Worm (Caenorhabditis elegans) whole organism, L4 larva: ENCODE measurements around the gene Y17G7B.21.

Experiments used
- Y105C5A.15 ChIP-seq: fragments of 200-800 bp; sonication (Bioruptor generic); IDR thresholded peaks from 2 replicates; pipeline ENCODE4 v1.3.6; 2022; ENCODE audit warnings: missing genetic modification characterization, missing compliant biosample characterization
- Y48G9A.11 ChIP-seq: fragments of 200-800 bp; sonication (Bioruptor generic); IDR thresholded peaks from 2 replicates; pipeline ENCODE4 v1.3.6; 2022; ENCODE audit warnings: missing genetic modification reagents, missing genetic modification characterization, missing compliant biosample characterization
- ZK337.2 ChIP-seq: fragments of 200-800 bp; sonication (Bioruptor generic); IDR thresholded peaks from 2 replicates; pipeline ENCODE4 v1.3.6; 2022; ENCODE audit warnings: missing genetic modification reagents, missing genetic modification characterization, missing compliant biosample characterization
- ZK546.5 ChIP-seq, 2 experiments: sonication (generic microtip); optimal IDR thresholded peaks; 2 replicates each; lab custom pipeline; 2017; ENCODE audit warnings: missing biosample characterization in 2 of 2, missing genetic modification characterization in 2 of 2
- aly-2 ChIP-seq: sonication (generic microtip); optimal IDR thresholded peaks from 2 replicates; lab custom pipeline; 2018; ENCODE audit warnings: missing biosample characterization, missing genetic modification characterization
- ceh-28 ChIP-seq: fragments of 150-350 bp; optimal IDR thresholded peaks from 2 replicates; lab custom pipeline; 2014; ENCODE audit warnings: missing biosample characterization, missing genetic modification reagents, missing genetic modification characterization
- ceh-32 ChIP-seq: sonication (generic microtip); optimal IDR thresholded peaks from 2 replicates; lab custom pipeline; 2016; ENCODE audit warnings: mild to moderate bottlenecking, missing genetic modification characterization, missing compliant biosample characterization; ENCODE audit not compliant: poor library complexity
- ceh-62 ChIP-seq: sonication (generic microtip); optimal IDR thresholded peaks from 2 replicates; lab custom pipeline; 2017; ENCODE audit warnings: missing biosample characterization, missing genetic modification characterization
- ces-1 ChIP-seq: fragments of 150-350 bp; sonication (generic microtip); optimal IDR thresholded peaks from 4 replicates; lab custom pipeline; 2014; ENCODE audit warnings: missing biosample characterization, missing genetic modification reagents, missing genetic modification characterization
- daf-12 ChIP-seq: fragments of 150-350 bp; optimal IDR thresholded peaks from 2 replicates; lab custom pipeline; 2014; ENCODE audit warnings: missing biosample characterization, missing genetic modification reagents, missing genetic modification characterization
- daf-8 ChIP-seq: fragments of 200-800 bp; sonication (Bioruptor generic); IDR thresholded peaks from 2 replicates; pipeline ENCODE4 v1.3.6; 2022; ENCODE audit warnings: missing genetic modification characterization, missing compliant biosample characterization
- dmd-6 ChIP-seq: fragments of 200-800 bp; sonication (Bioruptor generic); IDR thresholded peaks from 2 replicates; pipeline ENCODE4 v1.3.6; 2022; ENCODE audit warnings: missing genetic modification reagents, missing genetic modification characterization, missing compliant biosample characterization
- dmd-9 ChIP-seq: fragments of 200-800 bp; sonication (Bioruptor generic); IDR thresholded peaks from 2 replicates; pipeline ENCODE4 v1.3.6; 2022; ENCODE audit warnings: missing genetic modification reagents, missing genetic modification characterization, missing compliant biosample characterization
- dve-1 ChIP-seq: sonication (generic microtip); optimal IDR thresholded peaks from 2 replicates; lab custom pipeline; 2017; ENCODE audit warnings: antibody characterized with exemption, mild to moderate bottlenecking, missing genetic modification characterization, missing compliant biosample characterization; ENCODE audit not compliant: insufficient read depth
- fos-1 ChIP-seq: fragments of 150-350 bp; optimal IDR thresholded peaks from 2 replicates; lab custom pipeline; 2014; ENCODE audit warnings: missing biosample characterization, missing genetic modification characterization
- gei-8 ChIP-seq: fragments of 200-800 bp; sonication (Bioruptor generic); optimal IDR thresholded peaks from 2 replicates; lab custom pipeline; 2018; ENCODE audit warnings: mild to moderate bottlenecking, missing genetic modification characterization, missing compliant biosample characterization
- hlh-11 ChIP-seq: fragments of 200-800 bp; sonication (Bioruptor generic); optimal IDR thresholded peaks from 2 replicates; lab custom pipeline; 2018; ENCODE audit warnings: mild to moderate bottlenecking, missing genetic modification characterization, missing compliant biosample characterization
- hlh-30 ChIP-seq: sonication (generic microtip); optimal IDR thresholded peaks from 2 replicates; lab custom pipeline; 2017; ENCODE audit warnings: antibody characterized with exemption, mild to moderate bottlenecking, missing genetic modification characterization, missing compliant biosample characterization; ENCODE audit not compliant: insufficient read depth
- lin-1 ChIP-seq: fragments of 200-800 bp; sonication (Bioruptor generic); IDR thresholded peaks from 2 replicates; pipeline ENCODE4 v1.3.6; 2022; ENCODE audit warnings: missing genetic modification reagents, missing genetic modification characterization, missing compliant biosample characterization
- lin-29 ChIP-seq: fragments of 200-800 bp; sonication (Bioruptor generic); IDR thresholded peaks from 2 replicates; pipeline ENCODE4 v1.3.6; 2022; ENCODE audit warnings: missing genetic modification reagents, missing genetic modification characterization, missing compliant biosample characterization
- lsy-2 ChIP-seq, 2 experiments: fragments of 150-350 bp in 1 of 2; sonication (generic microtip) in 1 of 2; optimal IDR thresholded peaks; 2 replicates each; lab custom pipeline; 2014 to 2017; ENCODE audit warnings: missing biosample characterization in 2 of 2, missing genetic modification characterization in 2 of 2
- mdl-1 ChIP-seq, 2 experiments: fragments of 150-350 bp in 1 of 2; sonication (generic microtip) in 1 of 2; optimal IDR thresholded peaks; 2 replicates each; lab custom pipeline; 2014 to 2017; ENCODE audit warnings: missing biosample characterization in 2 of 2, missing genetic modification characterization in 2 of 2
- mep-1 ChIP-seq: fragments of 150-350 bp; sonication (generic microtip); optimal IDR thresholded peaks from 3 replicates; lab custom pipeline; 2014; ENCODE audit warnings: missing biosample characterization, missing genetic modification characterization
- mes-2 ChIP-seq: sonication (generic microtip); optimal IDR thresholded peaks from 2 replicates; lab custom pipeline; 2016; ENCODE audit warnings: missing genotype, mild to moderate bottlenecking, missing genetic modification characterization, missing compliant biosample characterization; ENCODE audit not compliant: poor library complexity, severe bottlenecking
- mxl-2 ChIP-seq: fragments of 200-800 bp; sonication (Bioruptor generic); conservative IDR thresholded peaks from 2 replicates; pipeline ENCODE4 v1.3.6; 2022; ENCODE audit warnings: missing genetic modification reagents, missing genetic modification characterization, missing compliant biosample characterization
- mxl-3 ChIP-seq: fragments of 200-800 bp; sonication (Bioruptor generic); optimal IDR thresholded peaks from 2 replicates; lab custom pipeline; 2018; ENCODE audit warnings: mild to moderate bottlenecking, missing genetic modification characterization, missing compliant biosample characterization
- nhr-25 ChIP-seq: sonication (generic microtip); optimal IDR thresholded peaks from 2 replicates; lab custom pipeline; 2017; ENCODE audit warnings: missing genetic modification characterization, mild to moderate bottlenecking, missing compliant biosample characterization, antibody characterized with exemption, moderate library complexity, borderline replicate concordance; ENCODE audit not compliant: insufficient read depth
- nhr-28 ChIP-seq: fragments of 150-350 bp; optimal IDR thresholded peaks from 2 replicates; lab custom pipeline; 2014; ENCODE audit warnings: missing biosample characterization, missing genetic modification characterization
- nhr-48 ChIP-seq: sonication (generic microtip); optimal IDR thresholded peaks from 2 replicates; lab custom pipeline; 2016; ENCODE audit warnings: mild to moderate bottlenecking, missing genetic modification characterization, missing compliant biosample characterization
- nhr-6 ChIP-seq: fragments of 150-350 bp; optimal IDR thresholded peaks from 2 replicates; lab custom pipeline; 2014; ENCODE audit warnings: missing biosample characterization, missing genetic modification characterization
- php-3 ChIP-seq: fragments of 200-800 bp; sonication (Bioruptor generic); IDR thresholded peaks from 2 replicates; pipeline ENCODE4 v1.3.6; 2022; ENCODE audit warnings: missing genetic modification reagents, missing genetic modification characterization, missing compliant biosample characterization
- set-16 ChIP-seq: fragments of 200-800 bp; sonication (Bioruptor generic); IDR thresholded peaks from 2 replicates; pipeline ENCODE4 v1.3.6; 2022; ENCODE audit warnings: missing genetic modification reagents, missing genetic modification characterization, missing compliant biosample characterization
- skn-1 ChIP-seq: fragments of 150-350 bp; optimal IDR thresholded peaks from 2 replicates; lab custom pipeline; 2014; ENCODE audit warnings: missing biosample characterization, missing genetic modification characterization
- snpc-4 ChIP-seq: fragments of 150-350 bp; optimal IDR thresholded peaks from 2 replicates; lab custom pipeline; 2014; ENCODE audit warnings: missing biosample characterization, missing genetic modification characterization
- spr-3 ChIP-seq: fragments of 200-800 bp; sonication (Bioruptor generic); optimal IDR thresholded peaks from 2 replicates; lab custom pipeline; 2018; ENCODE audit warnings: mild to moderate bottlenecking, missing genetic modification characterization, missing compliant biosample characterization
- unc-39 ChIP-seq: sonication (generic microtip); optimal IDR thresholded peaks from 2 replicates; lab custom pipeline; 2017; ENCODE audit warnings: missing biosample characterization, missing genetic modification characterization
- unc-62 ChIP-seq, 3 experiments: fragments of 150-350 bp in 1 of 3; sonication (generic microtip); optimal IDR thresholded peaks in 2 of 3; peaks in 1 of 3; 1 replicate in 1 of 3; 2 replicates in 2 of 3; lab custom pipeline; 2014 to 2017; ENCODE audit warnings: missing biosample characterization in 3 of 3, missing genetic modification characterization in 3 of 3, missing genetic modification reagents in 3 of 3, missing genotype in 1 of 3
- vab-7 ChIP-seq: fragments of 200-800 bp; sonication (Bioruptor generic); IDR thresholded peaks from 2 replicates; pipeline ENCODE4 v1.3.6; 2022; ENCODE audit warnings: missing genetic modification reagents, missing genetic modification characterization, missing compliant biosample characterization
- zfp-3 ChIP-seq: fragments of 200-800 bp; sonication (Bioruptor generic); conservative IDR thresholded peaks from 2 replicates; pipeline ENCODE4 v1.3.6; 2022; ENCODE audit warnings: missing genetic modification reagents, missing genetic modification characterization, missing compliant biosample characterization
- ztf-11 ChIP-seq: fragments of 150-350 bp; optimal IDR thresholded peaks from 2 replicates; lab custom pipeline; 2014; ENCODE audit warnings: missing biosample characterization, missing genetic modification characterization
- ztf-7 ChIP-seq: fragments of 150-350 bp; optimal IDR thresholded peaks from 2 replicates; lab custom pipeline; 2014; ENCODE audit warnings: missing biosample characterization, missing genetic modification characterization

Y17G7B.21 gene

DNA sequence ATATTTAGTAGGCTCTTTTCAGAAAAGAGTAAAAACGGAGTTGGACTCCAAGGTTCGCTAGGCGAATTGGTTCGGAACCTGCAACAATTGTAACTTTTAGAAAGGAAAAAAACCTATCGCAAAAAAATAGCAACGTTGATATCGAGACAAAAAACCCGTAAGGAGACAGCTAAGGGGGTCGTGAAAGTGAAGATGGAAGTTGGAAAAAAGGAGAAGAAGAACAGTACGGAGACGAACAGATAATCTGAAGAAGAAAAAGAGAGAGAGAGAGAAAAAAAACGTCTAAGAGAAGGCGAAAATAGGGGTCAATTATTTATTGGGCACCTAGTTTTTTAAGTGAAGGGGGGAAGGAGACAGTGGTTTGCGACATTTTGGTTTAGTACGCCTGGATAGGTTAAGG is 42.2 kb downstream of the Y17G7B.21 start, which contains the start of gene lin-29:
TSS of gene lin-29 (minus strand) at position 78 of the 400 bp plus-strand sequence.
- peak in 1 of 2 experiments; percentile 66 for TF ChIP-seq unc-62 (GFP tag; optimal IDR thresholded peaks at IDR 0.05 in 1 of 2; lab: Kevin White, UChicago)
- TF ChIP-seq unc-62 (tag; optimal IDR thresholded peaks at IDR 0.05; lab: Kevin White, UChicago), result no peak
- TF ChIP-seq zfp-3 (GFP tag; lab: Robert Waterston, UW), result no peak

DNA sequence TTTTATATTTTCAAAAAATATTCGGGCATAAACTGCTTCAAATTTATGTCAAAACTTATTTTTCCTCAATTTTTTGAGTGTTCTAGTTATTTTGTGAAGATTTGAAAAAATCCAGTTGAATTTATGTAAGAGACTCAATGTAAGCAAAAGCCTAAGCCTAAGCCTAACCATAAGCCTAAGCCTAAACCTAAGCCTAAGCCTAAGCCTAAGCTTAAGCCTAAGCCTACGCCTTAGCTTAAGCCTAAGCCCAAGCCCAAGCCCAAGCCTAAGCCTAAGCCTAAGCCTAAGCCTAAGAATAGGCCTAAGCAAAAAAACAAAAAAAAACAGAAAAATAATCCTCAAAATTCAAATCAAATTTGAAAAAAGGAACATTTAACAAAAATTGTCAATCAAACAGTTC is 47.3 kb downstream of the Y17G7B.21 start:
- no peak for TF ChIP-seq daf-8 (GFP tag; lab: Robert Waterston, UW)
- no peak for TF ChIP-seq snpc-4 (tag; lab: Kevin White, UChicago)
- no peak for TF ChIP-seq lin-1 (GFP tag; lab: Robert Waterston, UW)
- no peak for TF ChIP-seq ZK337.2 (GFP tag; lab: Robert Waterston, UW)
- TF ChIP-seq vab-7 (GFP tag; lab: Robert Waterston, UW), result no peak
- TF ChIP-seq Y48G9A.11 (GFP tag; lab: Robert Waterston, UW), result no peak
- TF ChIP-seq ztf-11 (tag; lab: Kevin White, UChicago), result no peak
- TF ChIP-seq ces-1 (GFP tag; lab: Kevin White, UChicago), result no peak
- no peak for TF ChIP-seq unc-62 (GFP tag; optimal IDR thresholded peaks at IDR 0.05 in 1 of 2; lab: Kevin White, UChicago)
- no peak for TF ChIP-seq unc-62 (tag; optimal IDR thresholded peaks at IDR 0.05; lab: Kevin White, UChicago)
- TF ChIP-seq ceh-62 (tag; lab: Kevin White, UChicago), result no peak
- TF ChIP-seq gei-8 (GFP tag; lab: Kevin White, UChicago), result no peak
- TF ChIP-seq php-3, result no peak
- no peak for TF ChIP-seq nhr-6 (tag; lab: Kevin White, UChicago)
- no peak for TF ChIP-seq unc-39 (tag; lab: Kevin White, UChicago)
- no peak for TF ChIP-seq daf-12 (tag; lab: Kevin White, UChicago)
- no peak for TF ChIP-seq ztf-7
- no peak for TF ChIP-seq fos-1
- TF ChIP-seq skn-1, result no peak
- TF ChIP-seq lin-29 (GFP tag; lab: Robert Waterston, UW), result no peak
- TF ChIP-seq zfp-3 (GFP tag; lab: Robert Waterston, UW), result no peak

DNA sequence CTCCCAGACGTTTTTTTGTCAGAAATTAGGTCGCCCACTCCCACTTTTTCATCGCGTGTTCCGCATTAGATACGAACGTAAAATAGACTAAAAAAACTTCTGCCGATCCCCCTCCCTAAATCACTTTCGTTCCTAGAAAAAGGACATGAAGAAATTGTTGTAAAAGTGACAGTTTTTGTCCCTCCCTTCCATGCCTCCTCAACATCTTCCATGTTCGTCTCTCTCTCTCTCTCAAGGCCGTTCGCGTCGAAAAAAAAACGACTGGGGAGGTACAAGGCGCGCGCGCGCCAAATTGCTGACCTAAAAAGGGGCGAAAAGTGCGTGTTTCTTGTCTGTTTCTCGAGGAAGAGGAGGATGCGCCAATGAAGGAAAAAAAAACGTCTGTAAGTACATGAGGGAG is 48.7 kb downstream of the Y17G7B.21 start:
- TF ChIP-seq nhr-25 (tag; lab: Kevin White, UChicago) (peak; percentile 93), ZK337.2 (GFP tag; lab: Robert Waterston, UW) (no peak), lsy-2 (tag; optimal IDR thresholded peaks at IDR 0.05; lab: Kevin White, UChicago) (peak in 1 of 2 experiments; percentile 13), ceh-28 (tag; lab: Kevin White, UChicago) (no peak), mep-1 (peak; percentile 43), Y105C5A.15 (GFP tag; lab: Robert Waterston, UW) (no peak), mdl-1 (tag; optimal IDR thresholded peaks at IDR 0.05; lab: Kevin White, UChicago) (peak in 1 of 2 experiments; percentile 41), nhr-28 (tag; lab: Kevin White, UChicago) (peak; percentile 59), dmd-6 (GFP tag; lab: Robert Waterston, UW) (0 out of 2 replicates have a peak, but pooled peaks have one; percentile 12), lin-29 (GFP tag; lab: Robert Waterston, UW) (no peak), ZK546.5 (tag; optimal IDR thresholded peaks at IDR 0.05; lab: Kevin White, UChicago) (no peak), aly-2 (no peak), mes-2 (tag; lab: Kevin White, UChicago) (no peak), mxl-2 (GFP tag; lab: Robert Waterston, UW) (no peak), unc-62 (GFP tag; optimal IDR thresholded peaks at IDR 0.05 in 1 of 2; lab: Kevin White, UChicago) (peak in 1 of 2 experiments; percentile 85), unc-62 (tag; optimal IDR thresholded peaks at IDR 0.05; lab: Kevin White, UChicago) (no peak), spr-3 (GFP tag; lab: Kevin White, UChicago) (no peak), set-16 (GFP tag; lab: Robert Waterston, UW) (peak; percentile 13; the same call in 1 of the 2 replicates), hlh-30 (tag; lab: Kevin White, UChicago) (peak; percentile 42), dve-1 (tag; lab: Kevin White, UChicago) (peak; percentile 12), mxl-3 (GFP tag; lab: Kevin White, UChicago) (peak; percentile 76), dmd-9 (GFP tag; lab: Robert Waterston, UW) (no peak), nhr-48 (tag; lab: Kevin White, UChicago) (peak; percentile 17), ztf-7 (no peak), hlh-11 (tag; lab: Kevin White, UChicago) (peak; percentile 45), ceh-32 (tag; lab: Kevin White, UChicago) (no peak)
